Worm (Caenorhabditis elegans) whole organism, L4 larva: Measurements from ENCODE around the gene dmsr-13.
A peak's percentile ranks its signal among the peaks of the same experiment; 100 is the strongest.

Experiments used
- F10B5.3 ChIP-seq: sonication (generic microtip); optimal IDR thresholded peaks from 2 replicates; lab custom pipeline; 2016; ENCODE audit warnings: mild to moderate bottlenecking, missing genetic modification characterization, missing compliant biosample characterization
- F44E2.7 ChIP-seq: fragments of 200-800 bp; sonication (Bioruptor generic); IDR thresholded peaks from 2 replicates; pipeline ENCODE4 v2.1.2; 2022; ENCODE audit warnings: missing genetic modification characterization, missing compliant biosample characterization
- F49E8.2 ChIP-seq: sonication (generic microtip); optimal IDR thresholded peaks from 2 replicates; lab custom pipeline; 2016; ENCODE audit warnings: missing compliant biosample characterization, mild to moderate bottlenecking, missing genetic modification characterization, borderline replicate concordance
- T20F7.1 ChIP-seq: fragments of 200-800 bp; sonication (Bioruptor generic); optimal IDR thresholded peaks from 2 replicates; lab custom pipeline; 2018; ENCODE audit warnings: mild to moderate bottlenecking, missing genetic modification characterization, missing compliant biosample characterization
- T26A8.4 ChIP-seq: fragments of 200-800 bp; sonication (Bioruptor generic); IDR thresholded peaks from 2 replicates; pipeline ENCODE4 v1.3.6; 2022; ENCODE audit warnings: missing genetic modification characterization, missing compliant biosample characterization
- Y48G9A.11 ChIP-seq: fragments of 200-800 bp; sonication (Bioruptor generic); IDR thresholded peaks from 2 replicates; pipeline ENCODE4 v1.3.6; 2022; ENCODE audit warnings: missing genetic modification reagents, missing genetic modification characterization, missing compliant biosample characterization
- Y5F2A.4 ChIP-seq: fragments of 200-800 bp; sonication (Bioruptor generic); optimal IDR thresholded peaks from 2 replicates; lab custom pipeline; 2018; ENCODE audit warnings: mild to moderate bottlenecking, missing genetic modification characterization, missing compliant biosample characterization
- ZK546.5 ChIP-seq, 2 experiments: sonication (generic microtip); optimal IDR thresholded peaks; 2 replicates each; lab custom pipeline; 2017; ENCODE audit warnings: missing biosample characterization in 2 of 2, missing genetic modification characterization in 2 of 2
- ama-1 ChIP-seq: fragments of 150-350 bp; optimal IDR thresholded peaks from 2 replicates; lab custom pipeline; 2014; ENCODE audit warnings: inconsistent platforms, mixed read lengths
- attf-4 ChIP-seq: sonication (generic microtip); optimal IDR thresholded peaks from 3 replicates; lab custom pipeline; 2017; ENCODE audit warnings: missing biosample characterization, missing genetic modification characterization
- ceh-44 ChIP-seq: fragments of 200-800 bp; sonication (Bioruptor generic); IDR thresholded peaks from 2 replicates; pipeline ENCODE4 v1.3.6; 2022; ENCODE audit warnings: missing genetic modification reagents, missing genetic modification characterization, missing compliant biosample characterization
- daf-19 ChIP-seq: fragments of 200-800 bp; sonication (Bioruptor generic); conservative IDR thresholded peaks from 2 replicates; pipeline ENCODE4 v1.3.6; 2022; ENCODE audit warnings: missing genetic modification characterization, missing compliant biosample characterization
- daf-8 ChIP-seq: fragments of 200-800 bp; sonication (Bioruptor generic); IDR thresholded peaks from 2 replicates; pipeline ENCODE4 v1.3.6; 2022; ENCODE audit warnings: missing genetic modification characterization, missing compliant biosample characterization
- dmd-6 ChIP-seq: fragments of 200-800 bp; sonication (Bioruptor generic); IDR thresholded peaks from 2 replicates; pipeline ENCODE4 v1.3.6; 2022; ENCODE audit warnings: missing genetic modification reagents, missing genetic modification characterization, missing compliant biosample characterization
- dmd-9 ChIP-seq: fragments of 200-800 bp; sonication (Bioruptor generic); IDR thresholded peaks from 2 replicates; pipeline ENCODE4 v1.3.6; 2022; ENCODE audit warnings: missing genetic modification reagents, missing genetic modification characterization, missing compliant biosample characterization
- dpl-1 ChIP-seq: fragments of 150-350 bp; optimal IDR thresholded peaks from 2 replicates; lab custom pipeline; 2014; ENCODE audit warnings: missing biosample characterization, missing genetic modification reagents, missing genetic modification characterization
- dve-1 ChIP-seq: sonication (generic microtip); optimal IDR thresholded peaks from 2 replicates; lab custom pipeline; 2017; ENCODE audit warnings: antibody characterized with exemption, mild to moderate bottlenecking, missing genetic modification characterization, missing compliant biosample characterization; ENCODE audit not compliant: insufficient read depth
- fos-1 ChIP-seq: fragments of 150-350 bp; optimal IDR thresholded peaks from 2 replicates; lab custom pipeline; 2014; ENCODE audit warnings: missing biosample characterization, missing genetic modification characterization
- jun-1 ChIP-seq: fragments of 150-350 bp; optimal IDR thresholded peaks from 2 replicates; lab custom pipeline; 2014; ENCODE audit warnings: missing biosample characterization, missing genetic modification reagents, missing genetic modification characterization
- lim-7 ChIP-seq: fragments of 200-800 bp; sonication (Bioruptor generic); IDR thresholded peaks from 2 replicates; pipeline ENCODE4 v1.3.6; 2022; ENCODE audit warnings: missing genetic modification characterization, missing compliant biosample characterization
- lin-13 ChIP-seq: fragments of 150-350 bp; optimal IDR thresholded peaks from 2 replicates; lab custom pipeline; 2014; ENCODE audit warnings: missing biosample characterization, missing genetic modification reagents, missing genetic modification characterization
- lin-15B ChIP-seq: fragments of 150-350 bp; sonication (generic microtip); optimal IDR thresholded peaks from 3 replicates; lab custom pipeline; 2014; ENCODE audit warnings: missing biosample characterization, missing genetic modification characterization
- lin-29 ChIP-seq: fragments of 200-800 bp; sonication (Bioruptor generic); IDR thresholded peaks from 2 replicates; pipeline ENCODE4 v1.3.6; 2022; ENCODE audit warnings: missing genetic modification reagents, missing genetic modification characterization, missing compliant biosample characterization
- lir-3 ChIP-seq: sonication (generic microtip); optimal IDR thresholded peaks from 2 replicates; lab custom pipeline; 2016; ENCODE audit warnings: mild to moderate bottlenecking, missing genetic modification characterization, missing compliant biosample characterization
- lsy-2 ChIP-seq, 2 experiments: fragments of 150-350 bp in 1 of 2; sonication (generic microtip) in 1 of 2; optimal IDR thresholded peaks; 2 replicates each; lab custom pipeline; 2014 to 2017; ENCODE audit warnings: missing biosample characterization in 2 of 2, missing genetic modification characterization in 2 of 2
- madf-5 ChIP-seq, 2 experiments: fragments of 200-800 bp; sonication (Bioruptor generic); IDR thresholded peaks; 2 replicates each; pipeline ENCODE4 v1.3.6; 2022; ENCODE audit warnings: missing compliant biosample characterization in 2 of 2, missing genetic modification characterization in 2 of 2
- mdl-1 ChIP-seq, 2 experiments: fragments of 150-350 bp in 1 of 2; sonication (generic microtip) in 1 of 2; optimal IDR thresholded peaks; 2 replicates each; lab custom pipeline; 2014 to 2017; ENCODE audit warnings: missing biosample characterization in 2 of 2, missing genetic modification characterization in 2 of 2
- mxl-3 ChIP-seq: fragments of 200-800 bp; sonication (Bioruptor generic); optimal IDR thresholded peaks from 2 replicates; lab custom pipeline; 2018; ENCODE audit warnings: mild to moderate bottlenecking, missing genetic modification characterization, missing compliant biosample characterization
- nhr-25 ChIP-seq: sonication (generic microtip); optimal IDR thresholded peaks from 2 replicates; lab custom pipeline; 2017; ENCODE audit warnings: missing genetic modification characterization, mild to moderate bottlenecking, missing compliant biosample characterization, antibody characterized with exemption, moderate library complexity, borderline replicate concordance; ENCODE audit not compliant: insufficient read depth
- nhr-28 ChIP-seq: fragments of 150-350 bp; optimal IDR thresholded peaks from 2 replicates; lab custom pipeline; 2014; ENCODE audit warnings: missing biosample characterization, missing genetic modification characterization
- nhr-77 ChIP-seq: fragments of 150-350 bp; optimal IDR thresholded peaks from 2 replicates; lab custom pipeline; 2014; ENCODE audit warnings: missing biosample characterization, missing genetic modification characterization
- pqm-1 ChIP-seq: sonication (generic microtip); optimal IDR thresholded peaks from 2 replicates; lab custom pipeline; 2017; ENCODE audit warnings: missing biosample characterization, missing genetic modification characterization
- saeg-2 ChIP-seq: fragments of 200-800 bp; sonication (Bioruptor generic); IDR thresholded peaks from 2 replicates; pipeline ENCODE4 v1.3.6; 2022; ENCODE audit warnings: missing genetic modification reagents, missing genetic modification characterization, missing compliant biosample characterization
- sdz-12 ChIP-seq: fragments of 200-800 bp; sonication (Bioruptor generic); optimal IDR thresholded peaks from 2 replicates; lab custom pipeline; 2018; ENCODE audit warnings: mild to moderate bottlenecking, missing genetic modification characterization, missing compliant biosample characterization
- snpc-4 ChIP-seq: fragments of 150-350 bp; optimal IDR thresholded peaks from 2 replicates; lab custom pipeline; 2014; ENCODE audit warnings: missing biosample characterization, missing genetic modification characterization
- spr-3 ChIP-seq: fragments of 200-800 bp; sonication (Bioruptor generic); optimal IDR thresholded peaks from 2 replicates; lab custom pipeline; 2018; ENCODE audit warnings: mild to moderate bottlenecking, missing genetic modification characterization, missing compliant biosample characterization
- tra-1 ChIP-seq: fragments of 200-800 bp; sonication (Bioruptor generic); IDR thresholded peaks from 2 replicates; pipeline ENCODE4 v1.3.6; 2022; ENCODE audit warnings: missing genetic modification reagents, missing genetic modification characterization, missing compliant biosample characterization
- unc-130 ChIP-seq: sonication (generic microtip); optimal IDR thresholded peaks from 2 replicates; lab custom pipeline; 2016; ENCODE audit warnings: missing genetic modification reagents, missing genetic modification characterization, missing compliant biosample characterization
- unc-39 ChIP-seq: sonication (generic microtip); optimal IDR thresholded peaks from 2 replicates; lab custom pipeline; 2017; ENCODE audit warnings: missing biosample characterization, missing genetic modification characterization
- unc-62 ChIP-seq, 3 experiments: fragments of 150-350 bp in 1 of 3; sonication (generic microtip); optimal IDR thresholded peaks in 2 of 3; peaks in 1 of 3; 1 replicate in 1 of 3; 2 replicates in 2 of 3; lab custom pipeline; 2014 to 2017; ENCODE audit warnings: missing biosample characterization in 3 of 3, missing genetic modification characterization in 3 of 3, missing genetic modification reagents in 3 of 3, missing genotype in 1 of 3
- vab-7 ChIP-seq: fragments of 200-800 bp; sonication (Bioruptor generic); IDR thresholded peaks from 2 replicates; pipeline ENCODE4 v1.3.6; 2022; ENCODE audit warnings: missing genetic modification reagents, missing genetic modification characterization, missing compliant biosample characterization
- zfp-2 ChIP-seq: sonication (generic microtip); optimal IDR thresholded peaks from 2 replicates; lab custom pipeline; 2016; ENCODE audit warnings: mild to moderate bottlenecking, missing genetic modification characterization, missing compliant biosample characterization
- zip-2 ChIP-seq: fragments of 150-350 bp; optimal IDR thresholded peaks from 2 replicates; lab custom pipeline; 2014; ENCODE audit warnings: missing biosample characterization, missing genetic modification characterization
- ztf-11 ChIP-seq: fragments of 150-350 bp; optimal IDR thresholded peaks from 2 replicates; lab custom pipeline; 2014; ENCODE audit warnings: missing biosample characterization, missing genetic modification characterization
- ztf-7 ChIP-seq: fragments of 150-350 bp; optimal IDR thresholded peaks from 2 replicates; lab custom pipeline; 2014; ENCODE audit warnings: missing biosample characterization, missing genetic modification characterization

dmsr-13 gene

ce11 chrV:6829404-6829803, 9.7 kb upstream of the dmsr-13 start, which contains the start of gene col-141:
Gene col-141 (plus strand): TSS chrV:6829704.
- TF ChIP-seq dmd-6 (GFP tag; lab: Robert Waterston, UW) (no peak), F10B5.3 (tag; lab: Kevin White, UChicago) (no peak), nhr-25 (tag; lab: Kevin White, UChicago) (no peak), dpl-1 (GFP tag; lab: Kevin White, UChicago) (no peak), F49E8.2 (tag; lab: Kevin White, UChicago) (no peak), lir-3 (no peak), ztf-7 (tag; lab: Kevin White, UChicago) (no peak)

ce11 chrV:6828786-6829185, 9.1 kb upstream of the dmsr-13 start, which contains the start of gene dmsr-15:
Gene dmsr-15 (minus strand): TSS chrV:6828886.
- no peak for TF ChIP-seq jun-1 (tag; lab: Kevin White, UChicago)
- no peak for TF ChIP-seq lin-29
- no peak for TF ChIP-seq fos-1 (tag; lab: Kevin White, UChicago)
- TF ChIP-seq lin-15B (tag; lab: Kevin White, UChicago) = no peak
- no peak for TF ChIP-seq T26A8.4
- no peak for TF ChIP-seq ceh-44
- TF ChIP-seq Y5F2A.4 = no peak

- TF ChIP-seq T20F7.1 (GFP tag; lab: Kevin White, UChicago) (peak; percentile 4), ZK546.5 (tag; optimal IDR thresholded peaks at IDR 0.05; lab: Kevin White, UChicago) (no peak), unc-62 (GFP tag; optimal IDR thresholded peaks at IDR 0.05 in 1 of 2; lab: Kevin White, UChicago) (peak in 1 of 2 experiments; percentile 81), unc-62 (tag; optimal IDR thresholded peaks at IDR 0.05; lab: Kevin White, UChicago) (no peak), dmd-6 (GFP tag; lab: Robert Waterston, UW) (peak; percentile 93), F44E2.7 (GFP tag; lab: Robert Waterston, UW) (no peak), saeg-2 (GFP tag; lab: Robert Waterston, UW) (no peak), fos-1 (tag; lab: Kevin White, UChicago) (no peak), nhr-25 (tag; lab: Kevin White, UChicago) (no peak), sdz-12 (GFP tag; lab: Kevin White, UChicago) (no peak), nhr-77 (peak; percentile 58), Y48G9A.11 (GFP tag; lab: Robert Waterston, UW) (no peak), unc-130 (GFP tag; lab: Kevin White, UChicago) (no peak), unc-39 (tag; lab: Kevin White, UChicago) (no peak), nhr-28 (tag; lab: Kevin White, UChicago) (peak; percentile 87), lin-13 (GFP tag; lab: Kevin White, UChicago) (no peak), zfp-2 (tag; lab: Kevin White, UChicago) (no peak), pqm-1 (peak; percentile 93), ama-1 (lab: Kevin White, UChicago) (no peak)
Observed at ce11 chrV:6823432-6823831, 3.7 kb upstream of the dmsr-13 start.

- TF ChIP-seq nhr-25 (tag; lab: Kevin White, UChicago) (no peak), lsy-2 (tag; optimal IDR thresholded peaks at IDR 0.05; lab: Kevin White, UChicago) (no peak), spr-3 (no peak), madf-5 (GFP tag; IDR thresholded peaks at IDR 0.05; lab: Robert Waterston, UW) (no peak), ztf-11 (tag; lab: Kevin White, UChicago) (no peak), T26A8.4 (no peak), ama-1 (lab: Kevin White, UChicago) (no peak)
Observed at ce11 chrV:6821509-6821908, 1.8 kb upstream of the dmsr-13 start, which contains the start of gene T15B7.8. Gene T15B7.8 (plus strand): TSS chrV:6821809.

- TF ChIP-seq pqm-1 (no peak), mxl-3 (GFP tag; lab: Kevin White, UChicago) (no peak), daf-19 (GFP tag; lab: Robert Waterston, UW) (no peak), zip-2 (tag; lab: Kevin White, UChicago) (no peak), dve-1 (tag; lab: Kevin White, UChicago) (no peak), lir-3 (no peak), attf-4 (tag; lab: Kevin White, UChicago) (no peak), mdl-1 (tag; optimal IDR thresholded peaks at IDR 0.05; lab: Kevin White, UChicago) (no peak), snpc-4 (tag; lab: Kevin White, UChicago) (no peak), dmd-9 (GFP tag; lab: Robert Waterston, UW) (no peak), daf-8 (no peak), tra-1 (GFP tag; lab: Robert Waterston, UW) (no peak), lim-7 (GFP tag; lab: Robert Waterston, UW) (no peak), vab-7 (GFP tag; lab: Robert Waterston, UW) (no peak)
Observed at ce11 chrV:6817184-6817583, 2.5 kb downstream of the dmsr-13 start, which contains the start of gene dmsr-14. Gene dmsr-14 (minus strand): TSS chrV:6817284.
